Worm (Caenorhabditis elegans): ENCODE data around the gene T10C6.16.

ce11 chrV:16024917-16025316, 7.9 kb downstream of the T10C6.16 start:
- TF ChIP-seq tab-1 (GFP tag; IDR thresholded peaks at IDR 0.05) (0 out of 2 replicates have a peak, but pooled peaks have one; percentile 39), med-1 (GFP tag; optimal IDR thresholded peaks at IDR 0.05; ENCODE audit: insufficient read depth) (no peak), ref-1 (GFP tag; conservative IDR thresholded peaks at IDR 0.05) (no peak), cog-1 (tag; optimal IDR thresholded peaks at IDR 0.05) (no peak), ztf-23 (GFP tag; IDR thresholded peaks at IDR 0.05) (no peak), T22C8.4 (GFP tag; IDR thresholded peaks at IDR 0.05) (no peak), flt-1 (GFP tag; IDR thresholded peaks at IDR 0.05) (no peak), klf-2 (GFP tag; conservative IDR thresholded peaks at IDR 0.05) (no peak), ztf-29 (GFP tag; IDR thresholded peaks at IDR 0.05) (no peak)
